Fruit fly (Drosophila melanogaster): ENCODE results near the gene CG1636.
A peak's percentile ranks its signal among the peaks of the same experiment; 100 is the strongest.

The CG1636 gene

dm6 chrX:8273799-8274484 is 730 bp downstream of the CG1636 start, which contains the start of gene CG15343 (continued):
- TF ChIP-seq pros (GFP tag; optimal IDR thresholded peaks at IDR 0.05): no peak
- peak; percentile 9 for TF ChIP-seq Fer1 (GFP tag; optimal IDR thresholded peaks at IDR 0.05)
- peak; percentile 32 for TF ChIP-seq amos (GFP tag; IDR thresholded peaks at IDR 0.05; ENCODE audit: partially characterized antibody)
- TF ChIP-seq vvl (GFP tag; IDR thresholded peaks at IDR 0.05): peak; percentile 43; the same call in 1 of the 2 replicates
- TF ChIP-seq Myb (GFP tag; optimal IDR thresholded peaks at IDR 0.05): no peak
- no peak for TF ChIP-seq CG10431 (GFP tag; optimal IDR thresholded peaks at IDR 0.05)
- peak; percentile 4 for TF ChIP-seq phol (tag; optimal IDR thresholded peaks at IDR 0.05)
- peak; percentile 49 for TF ChIP-seq Xbp1 (GFP tag; optimal IDR thresholded peaks at IDR 0.05)
- peak; percentile 12 for TF ChIP-seq CG15696 (tag; optimal IDR thresholded peaks at IDR 0.05)
- TF ChIP-seq fd96Cb (tag; optimal IDR thresholded peaks at IDR 0.05): peak; percentile 45
- no peak for TF ChIP-seq Bteb2 (GFP tag; optimal IDR thresholded peaks at IDR 0.05)
- TF ChIP-seq h (optimal IDR thresholded peaks at IDR 0.05): no peak
- TF ChIP-seq CG10959 (GFP tag; IDR thresholded peaks at IDR 0.05): no peak
- TF ChIP-seq CG11247 (GFP tag; IDR thresholded peaks at IDR 0.05): 0 out of 2 replicates have a peak, but pooled peaks have one; percentile 37
- TF ChIP-seq so (GFP tag; IDR thresholded peaks at IDR 0.05): no peak
- no peak for TF ChIP-seq CG13123 (GFP tag; optimal IDR thresholded peaks at IDR 0.05)
- no peak for TF ChIP-seq fu2 (GFP tag; optimal IDR thresholded peaks at IDR 0.05)
- TF ChIP-seq emc (GFP tag; optimal IDR thresholded peaks at IDR 0.05): no peak
- TF ChIP-seq sug (tag; optimal IDR thresholded peaks at IDR 0.05): peak; percentile 12
- peak; percentile 31 for TF ChIP-seq zfh2 (GFP tag; optimal IDR thresholded peaks at IDR 0.05)
- 0 out of 3 replicates have a peak, but pooled peaks have one; percentile 41 for TF ChIP-seq zfh1 (GFP tag; IDR thresholded peaks at IDR 0.05)
- peak; percentile 7 for TF ChIP-seq chn (GFP tag; optimal IDR thresholded peaks at IDR 0.05)
- TF ChIP-seq CG2678 (tag; optimal IDR thresholded peaks at IDR 0.05): peak; percentile 52
- TF ChIP-seq CG13424 (tag; optimal IDR thresholded peaks at IDR 0.05): peak; percentile 15
- peak; percentile 17 for TF ChIP-seq Sox102F (GFP tag; optimal IDR thresholded peaks at IDR 0.05)
- TF ChIP-seq pzg (GFP tag; optimal IDR thresholded peaks at IDR 0.05): no peak
- peak; percentile 31 for TF ChIP-seq bcd (GFP tag; optimal IDR thresholded peaks at IDR 0.05)
- TF ChIP-seq CG5245 (GFP tag; optimal IDR thresholded peaks at IDR 0.05): peak; percentile 28
- peak in 1 of 2 experiments; percentile 18 for TF ChIP-seq Hr51 (GFP tag; optimal IDR thresholded peaks at IDR 0.05)
- TF ChIP-seq CG9215 (GFP tag; IDR thresholded peaks at IDR 0.05): peak; percentile 34; the same call in 1 of the 2 replicates
- no peak for TF ChIP-seq CG18476 (GFP tag; optimal IDR thresholded peaks at IDR 0.05)
- peak; percentile 79 for TF ChIP-seq row (GFP tag; IDR thresholded peaks at IDR 0.05)
- peak; percentile 4 for TF ChIP-seq CG2712 (tag; optimal IDR thresholded peaks at IDR 0.05)
- TF ChIP-seq H2.0 (GFP tag; IDR thresholded peaks at IDR 0.05): 0 out of 2 replicates have a peak, but pooled peaks have one; percentile 23
- no peak for TF ChIP-seq CG10462 (GFP tag; optimal IDR thresholded peaks at IDR 0.05)
- no peak for TF ChIP-seq CG7372 (GFP tag; IDR thresholded peaks at IDR 0.05)
- TF ChIP-seq lab (GFP tag; optimal IDR thresholded peaks at IDR 0.05): peak; percentile 32
- peak; percentile 74 for TF ChIP-seq CG32532 (GFP tag; IDR thresholded peaks at IDR 0.05)
- peak; percentile 2 for TF ChIP-seq CG1603 (tag; optimal IDR thresholded peaks at IDR 0.05)
- no peak for TF ChIP-seq CG2199 (GFP tag; IDR thresholded peaks at IDR 0.05)
- TF ChIP-seq CG4328 (GFP tag; optimal IDR thresholded peaks at IDR 0.05): no peak
- peak; percentile 15 for TF ChIP-seq CG13624 (GFP tag; optimal IDR thresholded peaks at IDR 0.05)
- TF ChIP-seq Pdp1 (GFP tag; optimal IDR thresholded peaks at IDR 0.05): peak; percentile 5 to 42
- peak; percentile 2 for TF ChIP-seq unpg (GFP tag; optimal IDR thresholded peaks at IDR 0.05)
- TF ChIP-seq CG12744 (GFP tag; optimal IDR thresholded peaks at IDR 0.05): no peak
- TF ChIP-seq Hmx (GFP tag; optimal IDR thresholded peaks at IDR 0.05): no peak
- TF ChIP-seq CG18262 (tag; optimal IDR thresholded peaks at IDR 0.05): peak; percentile 10
- TF ChIP-seq NFAT (GFP tag; IDR thresholded peaks at IDR 0.05): peak; percentile 67
- peak; percentile 21 for TF ChIP-seq CG12769 (tag; optimal IDR thresholded peaks at IDR 0.05)
